Worm (Caenorhabditis elegans) whole organism, young adult: ENCODE measurements around the gene F38B2.6.
A peak's percentile ranks its signal among the peaks of the same experiment; 100 is the strongest.

Experiments used
- B0019.2 ChIP-seq: fragments of 200-800 bp; sonication (Bioruptor generic); conservative IDR thresholded peaks from 2 replicates; pipeline ENCODE4 v1.3.6; 2022; ENCODE audit warnings: missing genetic modification reagents, missing genetic modification characterization, missing compliant biosample characterization
- F37B4.10 ChIP-seq: fragments of 200-800 bp; sonication (Bioruptor generic); IDR thresholded peaks from 2 replicates; pipeline ENCODE4 v1.3.6; 2022; ENCODE audit warnings: missing genetic modification characterization, missing compliant biosample characterization
- F57A8.1 ChIP-seq: fragments of 200-800 bp; sonication (Bioruptor generic); optimal IDR thresholded peaks from 2 replicates; lab custom pipeline; 2018; ENCODE audit warnings: mild to moderate bottlenecking, missing genetic modification characterization, moderate library complexity, missing compliant biosample characterization
- T07F8.4 ChIP-seq: sonication (generic microtip); optimal IDR thresholded peaks from 2 replicates; lab custom pipeline; 2016; ENCODE audit warnings: mild to moderate bottlenecking, missing genetic modification characterization, moderate library complexity, missing compliant biosample characterization
- Y79H2A.3 ChIP-seq: fragments of 200-800 bp; sonication (Bioruptor generic); conservative IDR thresholded peaks from 2 replicates; pipeline ENCODE4 v1.3.6; 2022; ENCODE audit warnings: missing genetic modification reagents, missing genetic modification characterization, missing compliant biosample characterization
- aptf-2 ChIP-seq: fragments of 200-800 bp; sonication (Bioruptor generic); conservative IDR thresholded peaks from 2 replicates; pipeline ENCODE4 v1.3.6; 2022; ENCODE audit warnings: missing genetic modification reagents, missing genetic modification characterization, missing compliant biosample characterization
- athp-1 ChIP-seq: sonication (generic microtip); optimal IDR thresholded peaks from 2 replicates; lab custom pipeline; 2017; ENCODE audit warnings: mild to moderate bottlenecking, missing genetic modification characterization, missing compliant biosample characterization
- bed-2 ChIP-seq: fragments of 200-800 bp; sonication (Bioruptor generic); IDR thresholded peaks from 2 replicates; pipeline ENCODE4 v1.3.6; 2022; ENCODE audit warnings: missing genetic modification reagents, missing genetic modification characterization, missing compliant biosample characterization
- cebp-1 ChIP-seq, 2 experiments: fragments of 200-800 bp in 1 of 2; sonication (Bioruptor generic) in 1 of 2; sonication (generic microtip) in 1 of 2; IDR thresholded peaks in 1 of 2; optimal IDR thresholded peaks in 1 of 2; 2 replicates each; pipeline versions ENCODE4 v1.3.6 to Lab custom; 2017 to 2022; ENCODE audit warnings: missing compliant biosample characterization in 2 of 2, missing genetic modification characterization in 2 of 2, mild to moderate bottlenecking in 1 of 2, missing genetic modification reagents in 1 of 2, moderate library complexity in 1 of 2
- cebp-2 ChIP-seq: fragments of 200-800 bp; sonication (Bioruptor generic); IDR thresholded peaks from 2 replicates; pipeline ENCODE4 v1.3.6; 2022; ENCODE audit warnings: missing genetic modification characterization, missing compliant biosample characterization
- ceh-91 ChIP-seq: fragments of 200-800 bp; sonication (Bioruptor generic); IDR thresholded peaks from 2 replicates; pipeline ENCODE4 v1.3.6; 2022; ENCODE audit warnings: missing genetic modification reagents, missing genetic modification characterization, missing compliant biosample characterization
- die-1 ChIP-seq: sonication (generic microtip); optimal IDR thresholded peaks from 2 replicates; lab custom pipeline; 2016; ENCODE audit warnings: missing genotype, mild to moderate bottlenecking, missing genetic modification characterization, missing compliant biosample characterization
- egl-44 ChIP-seq: fragments of 200-800 bp; sonication (Bioruptor generic); IDR thresholded peaks from 2 replicates; pipeline ENCODE4 v1.3.6; 2022; ENCODE audit warnings: missing genetic modification reagents, missing genetic modification characterization, missing compliant biosample characterization
- ekl-4 ChIP-seq: fragments of 200-800 bp; sonication (Bioruptor generic); IDR thresholded peaks from 2 replicates; pipeline ENCODE4 v1.3.6; 2022; ENCODE audit warnings: missing genetic modification reagents, missing genetic modification characterization, missing compliant biosample characterization
- hlh-26 ChIP-seq: fragments of 200-800 bp; sonication (Bioruptor generic); conservative IDR thresholded peaks from 2 replicates; pipeline ENCODE4 v1.3.6; 2022; ENCODE audit warnings: missing genetic modification reagents, missing genetic modification characterization, missing compliant biosample characterization
- hrde-1 ChIP-seq: sonication (generic microtip); optimal IDR thresholded peaks from 2 replicates; lab custom pipeline; 2016; ENCODE audit warnings: missing genetic modification characterization, mild to moderate bottlenecking, missing compliant biosample characterization, moderate library complexity, missing genotype, missing genetic modification reagents, borderline replicate concordance
- let-526 ChIP-seq: fragments of 200-800 bp; sonication (Bioruptor generic); IDR thresholded peaks from 2 replicates; pipeline ENCODE4 v1.3.6; 2022; ENCODE audit warnings: missing genetic modification reagents, missing genetic modification characterization, missing compliant biosample characterization
- lin-35 ChIP-seq, 3 experiments: fragments of 150-350 bp in 2 of 3; sonication (generic microtip) in 1 of 3; optimal IDR thresholded peaks; 2 replicates each; lab custom pipeline; 2014 to 2018; ENCODE audit warnings: missing biosample characterization in 3 of 3, missing genetic modification characterization in 3 of 3, missing genetic modification reagents in 3 of 3
- lin-40 ChIP-seq: sonication (generic microtip); optimal IDR thresholded peaks from 2 replicates; lab custom pipeline; 2016; ENCODE audit warnings: missing genetic modification characterization, mild to moderate bottlenecking, missing compliant biosample characterization, missing genotype, missing genetic modification reagents
- lsl-1 ChIP-seq: fragments of 200-800 bp; sonication (Bioruptor generic); optimal IDR thresholded peaks from 2 replicates; lab custom pipeline; 2018; ENCODE audit warnings: mild to moderate bottlenecking, missing genetic modification characterization, moderate library complexity, missing compliant biosample characterization
- madf-6 ChIP-seq: fragments of 200-800 bp; sonication (Bioruptor generic); IDR thresholded peaks from 2 replicates; pipeline ENCODE4 v1.3.6; 2022; ENCODE audit warnings: missing genetic modification reagents, missing genetic modification characterization, missing compliant biosample characterization
- mel-28 ChIP-seq: sonication (generic microtip); optimal IDR thresholded peaks from 2 replicates; lab custom pipeline; 2016; ENCODE audit warnings: borderline replicate concordance, mild to moderate bottlenecking, missing genetic modification characterization, missing compliant biosample characterization
- nfya-1 ChIP-seq: sonication (generic microtip); optimal IDR thresholded peaks from 2 replicates; lab custom pipeline; 2017; ENCODE audit warnings: antibody characterized with exemption, missing compliant biosample characterization, missing genetic modification characterization, borderline replicate concordance; ENCODE audit not compliant: insufficient read depth
- nhr-80 ChIP-seq: sonication (generic microtip); optimal IDR thresholded peaks from 2 replicates; lab custom pipeline; 2016; ENCODE audit warnings: missing genetic modification characterization, missing compliant biosample characterization
- nhr-90 ChIP-seq: sonication (generic microtip); optimal IDR thresholded peaks from 2 replicates; lab custom pipeline; 2016; ENCODE audit warnings: missing genotype, mild to moderate bottlenecking, missing genetic modification characterization, missing compliant biosample characterization
- pha-4 ChIP-seq: fragments of 150-350 bp; sonication (generic microtip); optimal IDR thresholded peaks from 2 replicates; lab custom pipeline; 2014; ENCODE audit warnings: missing biosample characterization, missing genetic modification reagents, missing genetic modification characterization
- rcor-1 ChIP-seq: fragments of 200-800 bp; sonication (Bioruptor generic); IDR thresholded peaks from 2 replicates; pipeline ENCODE4 v1.3.6; 2022; ENCODE audit warnings: missing genetic modification reagents, missing genetic modification characterization, missing compliant biosample characterization
- rec-8 ChIP-seq, 2 experiments: sonication (generic microtip); optimal IDR thresholded peaks; 2 replicates each; lab custom pipeline; 2016; ENCODE audit warnings: mild to moderate bottlenecking in 2 of 2, missing genetic modification characterization in 2 of 2, missing genetic modification reagents in 2 of 2, missing genotype in 2 of 2, missing biosample characterization in 1 of 2, missing compliant biosample characterization in 1 of 2, moderate library complexity in 1 of 2
- rpc-1 ChIP-seq, 2 experiments: fragments of 150-350 bp in 1 of 2; sonication (generic microtip) in 1 of 2; optimal IDR thresholded peaks; 2 replicates each; lab custom pipeline; 2014 to 2018; ENCODE audit warnings: missing biosample characterization in 1 of 2, missing genetic modification characterization in 1 of 2, missing genetic modification reagents in 1 of 2, missing genotype in 1 of 2
- somi-1 ChIP-seq: fragments of 200-800 bp; sonication (Bioruptor generic); optimal IDR thresholded peaks from 2 replicates; lab custom pipeline; 2018; ENCODE audit warnings: mild to moderate bottlenecking, missing genetic modification characterization, missing compliant biosample characterization
- zfh-2 ChIP-seq: fragments of 200-800 bp; sonication (Bioruptor generic); conservative IDR thresholded peaks from 2 replicates; pipeline ENCODE4 v1.3.6; 2022; ENCODE audit warnings: missing genetic modification reagents, missing genetic modification characterization, missing compliant biosample characterization
- zim-3 ChIP-seq: sonication (generic microtip); optimal IDR thresholded peaks from 2 replicates; lab custom pipeline; 2017; ENCODE audit warnings: mild to moderate bottlenecking, missing genetic modification characterization, moderate library complexity, missing compliant biosample characterization
- ztf-3 ChIP-seq: fragments of 200-800 bp; sonication (Bioruptor generic); optimal IDR thresholded peaks from 2 replicates; lab custom pipeline; 2018; ENCODE audit warnings: mild to moderate bottlenecking, missing genetic modification characterization, missing compliant biosample characterization
- ztf-6 ChIP-seq: fragments of 200-800 bp; sonication (Bioruptor generic); IDR thresholded peaks from 2 replicates; pipeline ENCODE4 v1.3.6; 2022; ENCODE audit warnings: missing genetic modification reagents, missing genetic modification characterization, missing compliant biosample characterization

Gene F38B2.6

DNA sequence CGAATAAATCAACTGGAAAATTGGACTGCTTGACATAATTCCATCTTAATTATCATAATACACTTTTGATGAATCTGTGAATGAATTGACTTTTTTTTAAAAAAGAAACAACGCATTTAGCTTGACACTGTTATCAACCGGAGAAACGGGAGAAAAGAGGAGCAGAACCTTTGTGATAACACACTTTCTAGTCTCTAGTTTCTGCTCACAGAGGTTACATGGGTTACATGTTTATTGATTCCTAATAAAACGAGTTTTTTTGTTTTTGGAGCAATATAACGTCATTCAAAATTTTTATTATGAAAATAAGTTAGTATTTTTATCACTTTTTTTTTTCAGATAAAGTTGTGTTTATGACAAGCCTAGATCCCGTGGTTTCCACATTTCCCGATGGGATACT is 36.9 kb upstream of the F38B2.6 start, which contains the start of gene hizr-1:
Gene hizr-1, plus strand, starts transcription at position 340 of the 400 bp plus-strand sequence.
- TF ChIP-seq nhr-80 (tag; lab: Kevin White, UChicago): peak; percentile 63
- no peak for TF ChIP-seq hlh-26 (GFP tag; lab: Robert Waterston, UW)
- no peak for TF ChIP-seq die-1 (tag; lab: Kevin White, UChicago)
- no peak for TF ChIP-seq F57A8.1 (GFP tag; lab: Kevin White, UChicago)

DNA sequence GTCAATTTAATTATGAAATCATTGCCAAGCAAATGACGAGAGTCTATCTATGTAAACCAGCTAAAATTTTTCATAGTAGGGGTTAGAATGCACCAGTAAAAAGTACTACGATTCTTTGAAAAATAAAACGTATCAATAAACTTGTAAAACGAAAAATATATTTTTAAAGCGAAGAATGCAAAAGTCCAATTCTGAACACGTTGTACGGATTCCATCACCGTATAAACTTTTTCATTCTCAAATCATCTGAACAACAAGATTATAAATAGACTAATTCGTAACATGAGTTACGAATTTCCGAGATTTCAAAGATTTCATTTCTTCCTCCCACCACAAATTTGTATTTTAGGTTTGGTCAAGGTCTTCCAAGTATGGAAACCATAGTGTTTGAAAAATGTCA is 35.7 kb upstream of the F38B2.6 start, which contains the start of gene nlp-57:
Gene nlp-57, plus strand, starts transcription at position 301 of the 400 bp plus-strand sequence.
- TF ChIP-seq rec-8 (tag; optimal IDR thresholded peaks at IDR 0.05; lab: Kevin White, UChicago): no peak
- TF ChIP-seq egl-44 (GFP tag; lab: Robert Waterston, UW): no peak
- no peak for TF ChIP-seq athp-1 (tag; lab: Kevin White, UChicago)
- TF ChIP-seq hrde-1 (tag; lab: Kevin White, UChicago): no peak
- no peak for TF ChIP-seq ztf-3 (GFP tag; lab: Kevin White, UChicago)
- TF ChIP-seq Y79H2A.3 (GFP tag; lab: Robert Waterston, UW): no peak
- no peak for TF ChIP-seq cebp-2 (GFP tag; lab: Robert Waterston, UW)
- TF ChIP-seq madf-6 (GFP tag; lab: Robert Waterston, UW): no peak
- TF ChIP-seq B0019.2 (GFP tag; lab: Robert Waterston, UW): no peak
- no peak for TF ChIP-seq lin-35 (GFP tag; optimal IDR thresholded peaks at IDR 0.05; lab: Kevin White, UChicago)
- TF ChIP-seq let-526 (GFP tag; lab: Robert Waterston, UW): no peak
- no peak for TF ChIP-seq rcor-1 (GFP tag; lab: Robert Waterston, UW)
- TF ChIP-seq nhr-90 (tag; lab: Kevin White, UChicago): no peak

DNA sequence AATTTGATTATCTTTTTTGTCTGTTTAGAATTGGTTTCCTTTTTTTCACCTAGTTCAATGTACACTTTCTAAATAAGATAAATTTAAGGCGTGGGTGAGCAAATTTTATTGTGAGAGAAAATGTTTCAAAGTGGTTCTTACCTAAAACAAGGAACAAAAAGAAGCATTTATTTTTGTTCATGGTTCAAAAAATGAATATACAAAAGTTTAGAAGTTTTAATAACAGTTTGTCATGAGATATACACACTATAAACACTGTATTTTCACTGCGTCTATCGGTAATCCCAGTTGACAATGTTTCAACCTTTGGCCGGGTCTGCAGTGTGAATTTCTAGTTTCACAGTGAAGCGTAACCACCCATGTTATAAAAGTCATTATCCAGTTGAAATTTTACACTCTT is 34.3 kb upstream of the F38B2.6 start, which contains the start of gene F08G12.11:
Gene F08G12.11, minus strand, starts transcription at position 181 of the 400 bp plus-strand sequence.
- TF ChIP-seq ztf-3 (GFP tag; lab: Kevin White, UChicago) (no peak), somi-1 (no peak), zim-3 (tag; lab: Kevin White, UChicago) (no peak), lin-40 (tag; lab: Kevin White, UChicago) (no peak), rpc-1 (optimal IDR thresholded peaks at IDR 0.05; lab: Kevin White, UChicago) (no peak), rpc-1 (tag; optimal IDR thresholded peaks at IDR 0.05; lab: Kevin White, UChicago) (no peak), aptf-2 (no peak), nfya-1 (tag; lab: Kevin White, UChicago) (no peak), nhr-80 (tag; lab: Kevin White, UChicago) (no peak), bed-2 (GFP tag; lab: Robert Waterston, UW) (no peak), pha-4 (no peak), zfh-2 (no peak), F37B4.10 (GFP tag; lab: Robert Waterston, UW) (no peak), ceh-91 (GFP tag; lab: Robert Waterston, UW) (no peak), T07F8.4 (no peak), ztf-6 (no peak), lsl-1 (GFP tag; lab: Kevin White, UChicago) (no peak), ekl-4 (GFP tag; lab: Robert Waterston, UW) (no peak), mel-28 (tag; lab: Kevin White, UChicago) (no peak), cebp-1 (GFP tag; IDR thresholded peaks at IDR 0.05; lab: Robert Waterston, UW) (no peak), cebp-1 (tag; optimal IDR thresholded peaks at IDR 0.05; lab: Kevin White, UChicago) (no peak), rcor-1 (GFP tag; lab: Robert Waterston, UW) (no peak)
